Comparison of ENCODE assay signal across 8 worm cellular contexts in the genomic region with DNA sequence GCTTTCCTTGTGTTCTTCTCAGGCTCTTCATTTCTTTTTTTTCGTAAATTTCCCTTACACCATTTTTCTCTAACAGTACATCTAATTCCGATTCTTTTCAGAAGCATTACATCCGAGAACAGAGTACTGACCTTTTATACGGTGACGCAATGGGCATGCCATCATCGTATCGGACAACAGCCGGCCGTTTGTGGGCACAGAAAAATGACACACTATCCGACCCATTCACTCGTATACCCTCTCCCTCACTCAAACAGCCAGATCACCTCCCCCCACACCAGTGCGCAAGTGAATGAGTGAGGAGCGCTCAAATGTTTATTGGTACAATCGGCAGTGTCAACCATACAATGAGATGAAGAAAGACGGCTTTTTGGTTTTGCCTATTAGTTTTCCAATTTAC.
TF ChIP-seq lines count a peak whose summit lies in the region.

Gene R02D5.24 (plus strand): TSS at position 205 of the 400 bp plus-strand sequence.

TF ChIP-seq in whole organism, L1 larva, 84 proteins besides CTCF, POLR2A, EP300 and RAD21 (continues in another document):
- TF ChIP-seq irx-1 (tag; optimal IDR thresholded peaks at IDR 0.05; lab: Kevin White, UChicago): no peak
- TF ChIP-seq vab-15 (tag; optimal IDR thresholded peaks at IDR 0.05; lab: Kevin White, UChicago): no peak
- 0 out of 2 replicates have a peak, but pooled peaks have one; percentile 7 for TF ChIP-seq grh-1 (GFP tag; IDR thresholded peaks at IDR 0.05; lab: Robert Waterston, UW)
- peak; percentile 1 for TF ChIP-seq mep-1 (tag; optimal IDR thresholded peaks at IDR 0.05; lab: Kevin White, UChicago)
- peak; percentile 30 for TF ChIP-seq blmp-1 (tag; optimal IDR thresholded peaks at IDR 0.05; lab: Kevin White, UChicago)
- TF ChIP-seq efl-1 (optimal IDR thresholded peaks at IDR 0.05; lab: Kevin White, UChicago): no peak
- TF ChIP-seq efl-1 (GFP tag; optimal IDR thresholded peaks at IDR 0.05 in 1 of 2; lab: Kevin White, UChicago): no peak
- TF ChIP-seq tbx-2 (tag; optimal IDR thresholded peaks at IDR 0.05; lab: Kevin White, UChicago): no peak
- TF ChIP-seq mdl-1 (tag; optimal IDR thresholded peaks at IDR 0.05; lab: Kevin White, UChicago): no peak
- TF ChIP-seq efl-3 (GFP tag; optimal IDR thresholded peaks at IDR 0.05; lab: Kevin White, UChicago): no peak
- TF ChIP-seq snpc-4 (tag; optimal IDR thresholded peaks at IDR 0.05; lab: Kevin White, UChicago): no peak

TF ChIP-seq in whole organism, L3 larva, 47 proteins besides CTCF, POLR2A, EP300 and RAD21:
- TF ChIP-seq pha-4 (tag; optimal IDR thresholded peaks at IDR 0.05; lab: Kevin White, UChicago): peak; percentile 53
- TF ChIP-seq lin-39 (tag; optimal IDR thresholded peaks at IDR 0.05; lab: Kevin White, UChicago): no peak

TF ChIP-seq in whole organism, L4 larva, 104 proteins besides CTCF, POLR2A, EP300 and RAD21 (continues in another document):
- TF ChIP-seq ceh-28 (tag; optimal IDR thresholded peaks at IDR 0.05; lab: Kevin White, UChicago) (no peak), zip-2 (tag; optimal IDR thresholded peaks at IDR 0.05; lab: Kevin White, UChicago) (no peak), nhr-11 (tag; optimal IDR thresholded peaks at IDR 0.05; lab: Kevin White, UChicago) (no peak), saeg-2 (GFP tag; IDR thresholded peaks at IDR 0.05; lab: Robert Waterston, UW) (no peak), ceh-32 (tag; optimal IDR thresholded peaks at IDR 0.05; lab: Kevin White, UChicago; ENCODE audit: poor library complexity) (no peak), hif-1 (tag; optimal IDR thresholded peaks at IDR 0.05; lab: Kevin White, UChicago) (no peak), R02D3.7 (tag; optimal IDR thresholded peaks at IDR 0.05; lab: Kevin White, UChicago) (no peak), daf-16 (GFP tag; optimal IDR thresholded peaks at IDR 0.05; lab: Kevin White, UChicago) (no peak), daf-16 (tag; optimal IDR thresholded peaks at IDR 0.05; lab: Kevin White, UChicago) (no peak), aha-1 (tag; lab: Kevin White, UChicago) (peak; percentile 64), nhr-6 (tag; optimal IDR thresholded peaks at IDR 0.05; lab: Kevin White, UChicago) (peak; percentile 63), F49E8.2 (tag; optimal IDR thresholded peaks at IDR 0.05; lab: Kevin White, UChicago; ENCODE audit: borderline replicate concordance) (no peak), set-16 (GFP tag; IDR thresholded peaks at IDR 0.05; lab: Robert Waterston, UW) (no peak)

TF ChIP-seq in whole organism, early embryonic, 17 proteins besides CTCF, POLR2A, EP300 and RAD21:
- TF ChIP-seq hmg-4 (GFP tag; optimal IDR thresholded peaks at IDR 0.05; lab: Kevin White, UChicago): peak; percentile 70
- TF ChIP-seq ama-1 (optimal IDR thresholded peaks at IDR 0.05; lab: Kevin White, UChicago): no peak
- TF ChIP-seq sea-1 (GFP tag; conservative IDR thresholded peaks at IDR 0.05; lab: Robert Waterston, UW): no peak
- no peak for TF ChIP-seq aly-1 (tag; optimal IDR thresholded peaks at IDR 0.05; lab: Kevin White, UChicago)
- peak; percentile 1 for TF ChIP-seq B0310.2 (tag; optimal IDR thresholded peaks at IDR 0.05; lab: Kevin White, UChicago)
- TF ChIP-seq flt-1 (GFP tag; IDR thresholded peaks at IDR 0.05; lab: Robert Waterston, UW): peak; percentile 28; the same call in 1 of the 2 replicates

TF ChIP-seq in whole organism, late embryonic, 69 proteins besides CTCF, POLR2A, EP300 and RAD21:
- TF ChIP-seq ceh-31 (tag; optimal IDR thresholded peaks at IDR 0.05; lab: Kevin White, UChicago) (no peak), pat-9 (tag; optimal IDR thresholded peaks at IDR 0.05; lab: Kevin White, UChicago) (no peak), tbx-2 (tag; optimal IDR thresholded peaks at IDR 0.05; lab: Kevin White, UChicago) (peak; percentile 8), nhr-232 (tag; optimal IDR thresholded peaks at IDR 0.05; lab: Kevin White, UChicago) (no peak), syd-9 (tag; optimal IDR thresholded peaks at IDR 0.05; lab: Kevin White, UChicago) (peak; percentile 8), pag-3 (tag; optimal IDR thresholded peaks at IDR 0.05; lab: Kevin White, UChicago; ENCODE audit: borderline replicate concordance) (no peak), ceh-45 (GFP tag; IDR thresholded peaks at IDR 0.05; lab: Robert Waterston, UW) (no peak), unc-42 (tag; optimal IDR thresholded peaks at IDR 0.05; lab: Kevin White, UChicago) (no peak), elt-2 (tag; optimal IDR thresholded peaks at IDR 0.05; lab: Kevin White, UChicago) (peak; percentile 31), ceh-19 (GFP tag; optimal IDR thresholded peaks at IDR 0.05; lab: Kevin White, UChicago) (peak; percentile 15), ref-2 (tag; optimal IDR thresholded peaks at IDR 0.05; lab: Kevin White, UChicago) (peak; percentile 34), ceh-22 (tag; optimal IDR thresholded peaks at IDR 0.05; lab: Kevin White, UChicago) (peak; percentile 8), rnt-1 (tag; optimal IDR thresholded peaks at IDR 0.05; lab: Kevin White, UChicago) (no peak)

TF ChIP-seq in whole organism, midembryonic, 9 proteins besides CTCF, POLR2A, EP300 and RAD21:
- TF ChIP-seq T22C8.4 (GFP tag; IDR thresholded peaks at IDR 0.05; lab: Robert Waterston, UW) (no peak), med-1 (GFP tag; optimal IDR thresholded peaks at IDR 0.05; lab: Kevin White, UChicago; ENCODE audit: insufficient read depth) (no peak), flt-1 (GFP tag; IDR thresholded peaks at IDR 0.05; lab: Robert Waterston, UW) (0 out of 2 replicates have a peak, but pooled peaks have one; percentile 15), ztf-23 (GFP tag; IDR thresholded peaks at IDR 0.05; lab: Robert Waterston, UW) (no peak), tab-1 (GFP tag; IDR thresholded peaks at IDR 0.05; lab: Robert Waterston, UW) (no peak)
TF ChIP-seq in whole organism, midembryonic: peak in this region for 1.

TF ChIP-seq in whole organism, mixed stage, embryonic, 35 proteins besides CTCF, POLR2A, EP300 and RAD21:
- TF ChIP-seq nhr-237 (tag; optimal IDR thresholded peaks at IDR 0.05; lab: Kevin White, UChicago) (no peak), drap-1 (GFP tag; optimal IDR thresholded peaks at IDR 0.05; lab: Kevin White, UChicago) (peak; percentile 73), flh-1 (GFP tag; optimal IDR thresholded peaks at IDR 0.05; lab: Kevin White, UChicago) (no peak), lin-32 (GFP tag; optimal IDR thresholded peaks at IDR 0.05; lab: Kevin White, UChicago) (no peak), mls-2 (tag; optimal IDR thresholded peaks at IDR 0.05; lab: Kevin White, UChicago) (no peak), elt-1 (tag; optimal IDR thresholded peaks at IDR 0.05; lab: Kevin White, UChicago; ENCODE audit: borderline replicate concordance, insufficient read depth) (no peak), lin-13 (tag; optimal IDR thresholded peaks at IDR 0.05; lab: Kevin White, UChicago) (no peak), sptf-1 (tag; optimal IDR thresholded peaks at IDR 0.05; lab: Kevin White, UChicago) (peak; percentile 32), mab-5 (tag; optimal IDR thresholded peaks at IDR 0.05; lab: Kevin White, UChicago) (no peak), zip-8 (tag; optimal IDR thresholded peaks at IDR 0.05; lab: Kevin White, UChicago) (peak; percentile 81), unc-39 (tag; optimal IDR thresholded peaks at IDR 0.05; lab: Kevin White, UChicago) (no peak), cnd-1 (tag; optimal IDR thresholded peaks at IDR 0.05; lab: Kevin White, UChicago) (peak; percentile 56), nhr-2 (tag; optimal IDR thresholded peaks at IDR 0.05; lab: Kevin White, UChicago) (peak; percentile 99), M03D4.4 (tag; optimal IDR thresholded peaks at IDR 0.05; lab: Kevin White, UChicago) (no peak), hlh-1 (tag; optimal IDR thresholded peaks at IDR 0.05; lab: Kevin White, UChicago) (peak; percentile 10), ceh-83 (GFP tag; optimal IDR thresholded peaks at IDR 0.05; lab: Kevin White, UChicago) (no peak)

TF ChIP-seq in whole organism, young adult, 124 proteins besides CTCF, POLR2A, EP300 and RAD21:
- 0 out of 2 replicates have a peak, but pooled peaks have one; percentile 40 for TF ChIP-seq F37B4.10 (GFP tag; IDR thresholded peaks at IDR 0.05; lab: Robert Waterston, UW)
- no peak for TF ChIP-seq F52B5.7 (tag; optimal IDR thresholded peaks at IDR 0.05; lab: Kevin White, UChicago)
- no peak for TF ChIP-seq hsf-1 (GFP tag; IDR thresholded peaks at IDR 0.05; lab: Robert Waterston, UW)
- TF ChIP-seq nfyb-1 (GFP tag; IDR thresholded peaks at IDR 0.05; lab: Robert Waterston, UW): no peak
